Worm (Caenorhabditis elegans): Measurements from ENCODE around the gene ZK1240.5.

DNA sequence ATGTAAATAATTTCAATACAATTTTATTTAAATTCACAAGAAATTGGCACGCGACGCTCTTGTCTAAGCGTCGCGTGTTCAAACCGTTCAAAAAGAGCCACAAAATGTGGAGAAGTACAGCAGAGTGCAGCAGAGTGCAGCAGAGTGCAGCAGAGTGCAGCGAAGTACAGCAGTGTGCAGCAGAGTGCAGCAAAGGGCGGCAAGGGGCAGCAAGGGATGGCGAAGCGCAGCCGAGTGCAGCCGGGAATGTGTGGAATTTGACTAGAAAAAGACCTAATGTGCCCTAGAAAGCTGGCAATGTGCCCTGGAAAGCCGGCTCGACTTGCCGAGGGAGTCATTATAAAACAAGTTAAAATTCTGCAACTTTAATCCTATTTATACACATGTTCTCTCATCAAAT is 38.5 kb downstream of the ZK1240.5 start, which contains the start of gene K09F6.6:
- TF ChIP-seq ama-1 (optimal IDR thresholded peaks at IDR 0.05) (no peak), hnd-1 (tag; optimal IDR thresholded peaks at IDR 0.05) (no peak), hmg-4 (GFP tag; optimal IDR thresholded peaks at IDR 0.05) (no peak), scrt-1 (GFP tag; IDR thresholded peaks at IDR 0.05) (no peak), tbx-37 (GFP tag; conservative IDR thresholded peaks at IDR 0.05) (no peak), aly-1 (tag; optimal IDR thresholded peaks at IDR 0.05) (no peak), flt-1 (GFP tag; IDR thresholded peaks at IDR 0.05) (no peak), tbx-11 (GFP tag; IDR thresholded peaks at IDR 0.05) (no peak), B0310.2 (tag; optimal IDR thresholded peaks at IDR 0.05) (no peak), ets-7 (tag; optimal IDR thresholded peaks at IDR 0.05) (no peak)
